Fruit fly (Drosophila melanogaster) whole organism, prepupa: ENCODE measurements around the gene CG32847.

ENCODE experiments used
- Blimp-1 ChIP-seq: fragments of 200-800 bp; sonication (Bioruptor generic); optimal IDR thresholded peaks from 3 replicates; lab custom pipeline; 2017; ENCODE audit warnings: missing biosample characterization, missing genetic modification characterization, mild to moderate bottlenecking, moderate library complexity, missing genetic modification reagents
- CG10631 ChIP-seq: fragments of 200-800 bp; sonication (Bioruptor generic); optimal IDR thresholded peaks from 2 replicates; lab custom pipeline; 2016; ENCODE audit warnings: missing biosample characterization, missing genetic modification characterization
- CG11294 ChIP-seq: fragments of 200-800 bp; sonication (Bioruptor generic); IDR thresholded peaks from 2 replicates; pipeline ENCODE4 v1.3.6; 2022; ENCODE audit warnings: missing biosample characterization, missing genetic modification characterization
- CG11762 ChIP-seq: fragments of 200-800 bp; sonication (Bioruptor generic); optimal IDR thresholded peaks from 3 replicates; lab custom pipeline; 2016; ENCODE audit warnings: missing biosample characterization, missing genetic modification characterization; ENCODE audit not compliant: insufficient read depth
- CG11902 ChIP-seq: fragments of 200-800 bp; sonication (Bioruptor generic); optimal IDR thresholded peaks from 3 replicates; lab custom pipeline; 2016; ENCODE audit warnings: missing biosample characterization, missing genetic modification characterization
- CG15336 ChIP-seq: fragments of 200-800 bp; sonication (Bioruptor generic); IDR thresholded peaks from 2 replicates; pipeline ENCODE4 v1.3.6; 2022; ENCODE audit warnings: missing biosample characterization, missing genetic modification characterization
- CG16779 ChIP-seq: fragments of 200-800 bp; sonication (Bioruptor generic); optimal IDR thresholded peaks from 3 replicates; lab custom pipeline; 2017; ENCODE audit warnings: missing biosample characterization, mild to moderate bottlenecking, missing genetic modification characterization
- CG31627 ChIP-seq: fragments of 200-800 bp; sonication (Bioruptor generic); optimal IDR thresholded peaks from 3 replicates; lab custom pipeline; 2016; ENCODE audit warnings: missing biosample characterization, missing genetic modification characterization
- CG32006 ChIP-seq: fragments of 200-800 bp; sonication (Bioruptor generic); optimal IDR thresholded peaks from 3 replicates; lab custom pipeline; 2017; ENCODE audit warnings: missing biosample characterization, mild to moderate bottlenecking, missing genetic modification characterization
- CG34406 ChIP-seq: fragments of 200-800 bp; sonication (Bioruptor generic); optimal IDR thresholded peaks from 3 replicates; lab custom pipeline; 2016; ENCODE audit warnings: missing biosample characterization, missing genetic modification characterization
- CG3919 ChIP-seq: fragments of 200-800 bp; sonication (Bioruptor generic); optimal IDR thresholded peaks from 3 replicates; lab custom pipeline; 2016; ENCODE audit warnings: missing biosample characterization, missing genetic modification characterization
- CG4318 ChIP-seq: fragments of 200-800 bp; sonication (Bioruptor generic); optimal IDR thresholded peaks from 3 replicates; lab custom pipeline; 2017; ENCODE audit warnings: missing biosample characterization, mild to moderate bottlenecking, missing genetic modification characterization
- CG6163 ChIP-seq: fragments of 200-800 bp; sonication (Bioruptor generic); IDR thresholded peaks from 3 replicates; pipeline ENCODE4 v1.3.6; 2022; ENCODE audit warnings: missing biosample characterization, missing genetic modification characterization
- CG6276 ChIP-seq: fragments of 200-800 bp; sonication (Bioruptor generic); optimal IDR thresholded peaks from 2 replicates; lab custom pipeline; 2017; ENCODE audit warnings: missing biosample characterization, mild to moderate bottlenecking, missing genetic modification characterization
- CG6792 ChIP-seq: fragments of 200-800 bp; sonication (Bioruptor generic); optimal IDR thresholded peaks from 3 replicates; lab custom pipeline; 2016; ENCODE audit warnings: missing biosample characterization, missing genetic modification characterization
- CG6808 ChIP-seq: fragments of 200-800 bp; sonication (Bioruptor generic); optimal IDR thresholded peaks from 3 replicates; lab custom pipeline; 2017; ENCODE audit warnings: missing biosample characterization, missing genetic modification characterization, mild to moderate bottlenecking, moderate library complexity, missing genetic modification reagents
- CG6854 ChIP-seq: fragments of 200-800 bp; sonication (Bioruptor generic); optimal IDR thresholded peaks from 2 replicates; lab custom pipeline; 2017; ENCODE audit warnings: missing biosample characterization, mild to moderate bottlenecking, missing genetic modification characterization
- CG7368 ChIP-seq: fragments of 200-800 bp; sonication (Bioruptor generic); optimal IDR thresholded peaks from 3 replicates; lab custom pipeline; 2016; ENCODE audit warnings: missing biosample characterization, missing genetic modification characterization
- CG8319 ChIP-seq: fragments of 200-800 bp; sonication (Bioruptor generic); optimal IDR thresholded peaks from 3 replicates; lab custom pipeline; 2016; ENCODE audit warnings: missing biosample characterization, missing genetic modification characterization
- CG8632 ChIP-seq: fragments of 200-800 bp; sonication (Bioruptor generic); optimal IDR thresholded peaks from 3 replicates; lab custom pipeline; 2016; ENCODE audit warnings: missing biosample characterization, missing genetic modification characterization
- Eip75B ChIP-seq: fragments of 200-800 bp; sonication (Bioruptor generic); optimal IDR thresholded peaks from 3 replicates; lab custom pipeline; 2016; ENCODE audit warnings: missing biosample characterization, missing genetic modification characterization
- Eip78C ChIP-seq: fragments of 200-800 bp; sonication (Bioruptor generic); peaks from one replicate; lab custom pipeline; 2016; ENCODE audit warnings: missing biosample characterization, missing genetic modification characterization
- Eip93F ChIP-seq: fragments of 200-800 bp; sonication (Bioruptor generic); optimal IDR thresholded peaks from 2 replicates; lab custom pipeline; 2016; ENCODE audit warnings: missing biosample characterization, mild to moderate bottlenecking, missing genetic modification characterization
- Ets96B ChIP-seq: fragments of 200-800 bp; optimal IDR thresholded peaks from 2 replicates; lab custom pipeline; 2019; ENCODE audit warnings: missing biosample characterization, mild to moderate bottlenecking, missing genetic modification characterization, moderate library complexity
- Gug ChIP-seq: fragments of 200-800 bp; sonication (Bioruptor generic); IDR thresholded peaks from 2 replicates; pipeline ENCODE4 v1.3.6; 2022; ENCODE audit warnings: missing biosample characterization, missing genetic modification characterization
- Hr38 ChIP-seq: sonication (Bioruptor generic); optimal IDR thresholded peaks from 2 replicates; lab custom pipeline; 2016; ENCODE audit warnings: missing biosample characterization, missing genetic modification characterization
- Lpt ChIP-seq: fragments of 200-800 bp; sonication (Bioruptor generic); optimal IDR thresholded peaks from 3 replicates; lab custom pipeline; 2016; ENCODE audit warnings: missing biosample characterization, missing genetic modification characterization
- Met ChIP-seq: fragments of 200-800 bp; sonication (Bioruptor generic); optimal IDR thresholded peaks from 3 replicates; lab custom pipeline; 2016; ENCODE audit warnings: missing biosample characterization, missing genetic modification characterization
- OdsH ChIP-seq: fragments of 200-800 bp; sonication (Bioruptor generic); optimal IDR thresholded peaks from 3 replicates; lab custom pipeline; 2016; ENCODE audit warnings: missing biosample characterization, missing genetic modification characterization
- Smox ChIP-seq: fragments of 200-800 bp; sonication (Bioruptor generic); optimal IDR thresholded peaks from 3 replicates; lab custom pipeline; 2016; ENCODE audit warnings: missing biosample characterization, missing genetic modification characterization
- Sox102F ChIP-seq: fragments of 200-800 bp; sonication (Bioruptor generic); optimal IDR thresholded peaks from 2 replicates; lab custom pipeline; 2016; ENCODE audit warnings: missing biosample characterization, mild to moderate bottlenecking, missing genetic modification characterization
- Sox14 ChIP-seq: fragments of 200-800 bp; sonication (Bioruptor generic); optimal IDR thresholded peaks from 3 replicates; lab custom pipeline; 2016; ENCODE audit warnings: missing biosample characterization, missing genetic modification characterization
- achi ChIP-seq: fragments of 200-800 bp; sonication (Bioruptor generic); optimal IDR thresholded peaks from 3 replicates; lab custom pipeline; 2016; ENCODE audit warnings: missing biosample characterization, missing genetic modification characterization
- cyc ChIP-seq: fragments of 200-800 bp; sonication (Bioruptor generic); optimal IDR thresholded peaks from 3 replicates; lab custom pipeline; 2016; ENCODE audit warnings: missing biosample characterization, missing genetic modification characterization
- eg ChIP-seq: fragments of 200-800 bp; sonication (Bioruptor generic); IDR thresholded peaks from 3 replicates; pipeline ENCODE4 v1.3.6; 2022; ENCODE audit warnings: missing biosample characterization, missing genetic modification characterization
- esn ChIP-seq: fragments of 200-800 bp; sonication (Bioruptor generic); optimal IDR thresholded peaks from 2 replicates; lab custom pipeline; 2016; ENCODE audit warnings: missing biosample characterization, mild to moderate bottlenecking, missing genetic modification characterization, moderate library complexity
- fd59A ChIP-seq: fragments of 200-800 bp; sonication (Bioruptor generic); optimal IDR thresholded peaks from 2 replicates; lab custom pipeline; 2017; ENCODE audit warnings: missing biosample characterization, mild to moderate bottlenecking, missing genetic modification characterization, missing genetic modification reagents
- fd85E ChIP-seq: fragments of 200-800 bp; sonication (Bioruptor generic); optimal IDR thresholded peaks from 3 replicates; lab custom pipeline; 2016; ENCODE audit warnings: missing biosample characterization, missing genetic modification characterization
- fkh ChIP-seq: fragments of 200-800 bp; sonication (Bioruptor generic); optimal IDR thresholded peaks from 3 replicates; lab custom pipeline; 2017; ENCODE audit warnings: missing biosample characterization, mild to moderate bottlenecking, missing genetic modification characterization, moderate library complexity
- lz ChIP-seq: fragments of 200-800 bp; sonication (Bioruptor generic); optimal IDR thresholded peaks from 3 replicates; lab custom pipeline; 2016; ENCODE audit warnings: missing biosample characterization, missing genetic modification characterization
- net ChIP-seq: fragments of 200-800 bp; sonication (Bioruptor generic); optimal IDR thresholded peaks from 3 replicates; lab custom pipeline; 2016; ENCODE audit warnings: missing biosample characterization, missing genetic modification characterization
- salr ChIP-seq, 2 experiments: fragments of 200-800 bp; sonication (Bioruptor generic); optimal IDR thresholded peaks; 3 replicates each; lab custom pipeline; 2016 to 2018; ENCODE audit warnings: missing biosample characterization in 2 of 2, missing genetic modification characterization in 2 of 2, mild to moderate bottlenecking in 1 of 2
- spab ChIP-seq: fragments of 200-800 bp; sonication (Bioruptor generic); optimal IDR thresholded peaks from 2 replicates; lab custom pipeline; 2017; ENCODE audit warnings: missing biosample characterization, mild to moderate bottlenecking, missing genetic modification characterization, missing genetic modification reagents
- ss ChIP-seq, 2 experiments: fragments of 200-800 bp; sonication (Bioruptor generic); optimal IDR thresholded peaks; 2 replicates in 1 of 2; 3 replicates in 1 of 2; lab custom pipeline; 2017 to 2018; ENCODE audit warnings: mild to moderate bottlenecking in 2 of 2, missing biosample characterization in 2 of 2, missing genetic modification characterization in 2 of 2, moderate library complexity in 1 of 2
- svp ChIP-seq: fragments of 200-800 bp; sonication (Bioruptor generic); peaks from one replicate; lab custom pipeline; 2016; ENCODE audit warnings: missing biosample characterization, missing genetic modification characterization
- topi ChIP-seq: fragments of 200-800 bp; sonication (Bioruptor generic); optimal IDR thresholded peaks from 3 replicates; lab custom pipeline; 2016; ENCODE audit warnings: missing biosample characterization, missing genetic modification characterization

The CG32847 gene

dm6 chr3L:15141118-15142003, 20.0 kb downstream of the CG32847 start (continued):
- TF ChIP-seq CG15336 (GFP tag; lab: Robert Waterston, UW) (peak; percentile 49; the same call in 1 of the 2 replicates), Eip93F (no peak), fd59A (GFP tag; lab: Kevin White, UChicago) (no peak), CG32006 (GFP tag; lab: Kevin White, UChicago) (peak; percentile 52), CG31627 (GFP tag; lab: Kevin White, UChicago) (no peak), CG11902 (GFP tag; lab: Kevin White, UChicago) (no peak), Sox102F (GFP tag; lab: Kevin White, UChicago) (no peak), Met (GFP tag; lab: Kevin White, UChicago) (peak; percentile 62), CG8319 (GFP tag; lab: Kevin White, UChicago) (no peak)

- no peak for TF ChIP-seq CG11294 (GFP tag; lab: Robert Waterston, UW)
- no peak for TF ChIP-seq CG6792 (GFP tag; lab: Kevin White, UChicago)
- peak; percentile 15 for TF ChIP-seq net (GFP tag; lab: Kevin White, UChicago)
- peak; percentile 23 for TF ChIP-seq CG16779 (tag; lab: Kevin White, UChicago)
- peak; percentile 41 for TF ChIP-seq CG6854 (GFP tag; lab: Kevin White, UChicago)
- no peak for TF ChIP-seq CG8319 (GFP tag; lab: Kevin White, UChicago)
- no peak for TF ChIP-seq CG7368
- TF ChIP-seq CG34406 (GFP tag; lab: Kevin White, UChicago), result no peak
- peak in 1 of 2 experiments; percentile 16 for TF ChIP-seq ss (GFP tag; optimal IDR thresholded peaks at IDR 0.05; lab: Kevin White, UChicago)
- peak; percentile 9 for TF ChIP-seq Blimp-1
- TF ChIP-seq fd85E, result no peak
- TF ChIP-seq esn (GFP tag; lab: Kevin White, UChicago), result peak; percentile 35
- no peak for TF ChIP-seq CG10631 (GFP tag; lab: Kevin White, UChicago)
- TF ChIP-seq CG31627 (GFP tag; lab: Kevin White, UChicago), result no peak
- TF ChIP-seq CG11762, result no peak
- TF ChIP-seq svp (GFP tag; lab: Kevin White, UChicago), result peak; percentile 82
- TF ChIP-seq Lpt (GFP tag; lab: Kevin White, UChicago), result no peak
- TF ChIP-seq Sox14, result no peak
- peak; percentile 23 for TF ChIP-seq achi (GFP tag; lab: Kevin White, UChicago)
- TF ChIP-seq Gug (GFP tag; lab: Robert Waterston, UW), result no peak
- TF ChIP-seq cyc (GFP tag; lab: Kevin White, UChicago), result peak; percentile 2
- TF ChIP-seq fd59A (GFP tag; lab: Kevin White, UChicago), result no peak
- no peak for TF ChIP-seq CG4318 (GFP tag; lab: Kevin White, UChicago)
- TF ChIP-seq CG3919, result no peak
- TF ChIP-seq CG6163 (GFP tag; lab: Robert Waterston, UW), result peak; percentile 40; the same call in 2 of the 3 replicates
- peak; percentile 81 for TF ChIP-seq Eip78C
- no peak for TF ChIP-seq fkh (GFP tag; lab: Kevin White, UChicago)
- TF ChIP-seq CG8632 (GFP tag; lab: Kevin White, UChicago), result no peak
- no peak for TF ChIP-seq spab
- no peak for TF ChIP-seq Ets96B
- TF ChIP-seq Eip93F, result no peak
- no peak for TF ChIP-seq Hr38 (GFP tag; lab: Kevin White, UChicago)
- peak; percentile 29 for TF ChIP-seq Eip75B (GFP tag; lab: Kevin White, UChicago)
- TF ChIP-seq salr (GFP tag; optimal IDR thresholded peaks at IDR 0.05; lab: Kevin White, UChicago), result no peak
- no peak for TF ChIP-seq CG6276 (GFP tag; lab: Kevin White, UChicago)
- no peak; the same call in 2 of the 3 replicates for TF ChIP-seq eg
- TF ChIP-seq OdsH, result no peak
- peak; percentile 16 for TF ChIP-seq lz (GFP tag; lab: Kevin White, UChicago)
- no peak for TF ChIP-seq Smox
- peak; percentile 53 for TF ChIP-seq topi (GFP tag; lab: Kevin White, UChicago)
- TF ChIP-seq CG6808 (GFP tag; lab: Kevin White, UChicago), result peak; percentile 9
Measured at dm6 chr3L:15142004-15142890, 20.9 kb downstream of the CG32847 start, which contains the start of gene Pdi. Pdi (minus strand) TSS chr3L:15142840.
